Worm (Caenorhabditis elegans): ENCODE measurements around the gene T16G12.9.

Gene T16G12.9

DNA sequence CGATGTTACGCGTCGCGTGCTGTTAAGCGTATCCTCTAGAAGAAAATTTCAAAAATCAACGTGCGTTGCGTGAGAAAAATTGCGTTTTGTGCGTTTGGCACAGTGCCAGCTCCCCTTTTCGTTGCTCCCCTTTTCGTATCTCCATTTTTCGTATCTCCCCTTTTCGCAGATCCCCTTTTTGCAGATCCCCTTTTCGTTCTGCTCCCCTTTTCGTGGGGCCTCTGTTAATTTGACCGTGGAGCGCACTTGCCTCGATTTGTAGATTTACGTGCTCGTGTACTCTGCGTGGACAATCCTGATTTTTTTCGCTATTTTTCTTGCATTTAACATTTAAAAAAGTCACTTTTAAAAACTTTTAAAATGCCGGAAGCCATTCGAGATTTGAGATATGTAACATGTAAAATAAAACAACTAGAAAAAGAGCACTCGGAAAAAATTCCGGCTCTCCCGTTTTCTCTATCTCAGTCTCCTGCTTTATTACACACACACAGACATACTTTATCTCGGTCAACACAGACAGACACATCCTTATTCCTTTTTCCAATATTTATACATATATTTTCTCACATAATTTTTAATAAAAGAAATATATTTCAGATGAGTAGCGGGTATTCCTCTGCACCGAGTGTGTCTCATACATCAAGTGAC is 45.7 kb upstream of the T16G12.9 start, which contains the start of gene ttll-4 (continued):
- TF ChIP-seq D2030.7 (GFP tag; IDR thresholded peaks at IDR 0.05) (peak; percentile 61; the same call in 1 of the 2 replicates), nfya-2 (GFP tag; IDR thresholded peaks at IDR 0.05) (no peak), bed-2 (GFP tag; IDR thresholded peaks at IDR 0.05) (0 out of 2 replicates have a peak, but pooled peaks have one; percentile 70), lin-54 (GFP tag; optimal IDR thresholded peaks at IDR 0.05) (peak; percentile 15), B0019.2 (GFP tag; conservative IDR thresholded peaks at IDR 0.05) (peak; percentile 56; the same call in 1 of the 2 replicates), attf-5 (GFP tag; optimal IDR thresholded peaks at IDR 0.05) (peak; percentile 47), madf-3 (GFP tag; IDR thresholded peaks at IDR 0.05) (0 out of 2 replicates have a peak, but pooled peaks have one; percentile 75), ccch-3 (GFP tag; optimal IDR thresholded peaks at IDR 0.05) (no peak), snpc-3.4 (tag; optimal IDR thresholded peaks at IDR 0.05) (no peak), ztf-28 (GFP tag; IDR thresholded peaks at IDR 0.05) (0 out of 2 replicates have a peak, but pooled peaks have one; percentile 64), madf-6 (GFP tag; IDR thresholded peaks at IDR 0.05) (peak; percentile 59), let-526 (GFP tag; IDR thresholded peaks at IDR 0.05) (0 out of 2 replicates have a peak, but pooled peaks have one; percentile 14), mel-28 (tag; optimal IDR thresholded peaks at IDR 0.05; ENCODE audit: borderline replicate concordance) (no peak), ztf-18 (tag; optimal IDR thresholded peaks at IDR 0.05) (peak; percentile 44), let-607 (tag; optimal IDR thresholded peaks at IDR 0.05) (no peak), ceh-100 (GFP tag; IDR thresholded peaks at IDR 0.05) (peak; percentile 96), attf-6 (GFP tag; IDR thresholded peaks at IDR 0.05) (0 out of 2 replicates have a peak, but pooled peaks have one; percentile 11), hlh-26 (GFP tag; conservative IDR thresholded peaks at IDR 0.05) (no peak), F23B12.7 (tag; optimal IDR thresholded peaks at IDR 0.05; ENCODE audit: insufficient read depth) (no peak), sea-2 (GFP tag; IDR thresholded peaks at IDR 0.05) (no peak), unc-62 (GFP tag; optimal IDR thresholded peaks at IDR 0.05) (no peak), ZK185.1 (tag; optimal IDR thresholded peaks at IDR 0.05; ENCODE audit: poor library complexity, severe bottlenecking) (no peak), Y53F4B.3 (GFP tag; IDR thresholded peaks at IDR 0.05) (no peak), C06A6.2 (GFP tag; conservative IDR thresholded peaks at IDR 0.05) (peak; percentile 60; the same call in 1 of the 2 replicates), pbrm-1 (GFP tag; IDR thresholded peaks at IDR 0.05) (peak; percentile 45; the same call in 1 of the 2 replicates), lin-35 (GFP tag; optimal IDR thresholded peaks at IDR 0.05) (peak in 1 of 3 experiments; percentile 31), F55B11.4 (tag; optimal IDR thresholded peaks at IDR 0.05; ENCODE audit: borderline replicate concordance, insufficient read depth) (no peak), ceh-91 (GFP tag; IDR thresholded peaks at IDR 0.05) (peak; percentile 46; the same call in 1 of the 2 replicates), lsl-1 (GFP tag; optimal IDR thresholded peaks at IDR 0.05) (peak; percentile 44), rpc-1 (optimal IDR thresholded peaks at IDR 0.05) (no peak), rpc-1 (tag; optimal IDR thresholded peaks at IDR 0.05) (no peak), hlh-12 (tag; optimal IDR thresholded peaks at IDR 0.05) (no peak), lir-1 (GFP tag; conservative IDR thresholded peaks at IDR 0.05) (peak; percentile 36; the same call in 1 of the 2 replicates), ztf-3 (GFP tag; optimal IDR thresholded peaks at IDR 0.05) (no peak), rcor-1 (GFP tag; IDR thresholded peaks at IDR 0.05) (peak; percentile 63; the same call in 1 of the 2 replicates), lin-40 (tag; optimal IDR thresholded peaks at IDR 0.05) (peak; percentile 32), chd-7 (tag; optimal IDR thresholded peaks at IDR 0.05) (peak; percentile 6), pha-4 (tag; optimal IDR thresholded peaks at IDR 0.05) (no peak), cebp-1 (GFP tag; IDR thresholded peaks at IDR 0.05) (peak; percentile 29; the same call in 1 of the 2 replicates), cebp-1 (tag; optimal IDR thresholded peaks at IDR 0.05) (peak; percentile 28), gei-17 (GFP tag; optimal IDR thresholded peaks at IDR 0.05) (no peak)

Data from whole organism, young adult.